Worm (Caenorhabditis elegans) whole organism, midembryonic: Measurements from ENCODE around the gene M163.5.

Source experiments
- flt-1 ChIP-seq: fragments of 200-800 bp; sonication (Bioruptor generic); IDR thresholded peaks from 2 replicates; pipeline ENCODE4 v1.3.6; 2022; ENCODE audit warnings: missing genetic modification characterization, missing compliant biosample characterization
- ref-1 ChIP-seq: fragments of 200-800 bp; sonication (Bioruptor generic); conservative IDR thresholded peaks from 2 replicates; pipeline ENCODE4 v1.3.6; 2022; ENCODE audit warnings: missing genetic modification reagents, missing genetic modification characterization, missing compliant biosample characterization

- TF ChIP-seq ref-1 (no peak), flt-1 (GFP tag; lab: Robert Waterston, UW) (no peak)
Observed at ce11 chrX:14495785-14496184, 21.9 kb downstream of the M163.5 start, which contains the start of gene ztf-14.
